Worm (Caenorhabditis elegans): ENCODE results near the gene mex-6.

mex-6 gene

ce11 chrII:9544386-9544785 lies 20.4 kb downstream of the mex-6 start, which contains the start of gene sra-7:
TSS of gene sra-7 (plus strand) at chrII:9544686.
- TF ChIP-seq lim-6 (tag; optimal IDR thresholded peaks at IDR 0.05) (no peak), ceh-48 (tag; optimal IDR thresholded peaks at IDR 0.05) (no peak), T23F11.4 (GFP tag; optimal IDR thresholded peaks at IDR 0.05) (no peak), sdc-2 (tag; optimal IDR thresholded peaks at IDR 0.05) (no peak), mec-3 (tag; optimal IDR thresholded peaks at IDR 0.05; ENCODE audit: borderline replicate concordance) (no peak), tbx-7 (tag; optimal IDR thresholded peaks at IDR 0.05) (no peak), K09A11.1 (tag; optimal IDR thresholded peaks at IDR 0.05; ENCODE audit: insufficient read depth) (no peak), ceh-22 (tag; optimal IDR thresholded peaks at IDR 0.05) (no peak), ceh-34 (tag; optimal IDR thresholded peaks at IDR 0.05) (no peak), fkh-6 (tag; optimal IDR thresholded peaks at IDR 0.05) (no peak), C08G9.2 (tag; optimal IDR thresholded peaks at IDR 0.05) (no peak), tbx-2 (tag; optimal IDR thresholded peaks at IDR 0.05) (no peak), pqm-1 (tag; optimal IDR thresholded peaks at IDR 0.05) (no peak), ceh-6 (GFP tag; optimal IDR thresholded peaks at IDR 0.05) (no peak), gmeb-2 (tag; optimal IDR thresholded peaks at IDR 0.05) (no peak), hlh-15 (tag; optimal IDR thresholded peaks at IDR 0.05) (no peak), dve-1 (tag; optimal IDR thresholded peaks at IDR 0.05) (no peak), ets-4 (tag; optimal IDR thresholded peaks at IDR 0.05) (no peak), ama-1 (optimal IDR thresholded peaks at IDR 0.05) (no peak), nhr-11 (tag; optimal IDR thresholded peaks at IDR 0.05) (no peak)

ce11 chrII:9550718-9551117 lies 26.7 kb downstream of the mex-6 start, which contains the start of gene sra-6:
TSS of gene sra-6 (minus strand) at chrII:9550818.
- TF ChIP-seq ceh-24 (tag; optimal IDR thresholded peaks at IDR 0.05) (no peak), pha-2 (tag; optimal IDR thresholded peaks at IDR 0.05) (no peak), sdc-2 (tag; optimal IDR thresholded peaks at IDR 0.05) (no peak), sox-4 (tag; optimal IDR thresholded peaks at IDR 0.05) (no peak), pha-4 (tag; optimal IDR thresholded peaks at IDR 0.05) (no peak), ceh-6 (GFP tag; optimal IDR thresholded peaks at IDR 0.05) (no peak), dmd-4 (tag; optimal IDR thresholded peaks at IDR 0.05; ENCODE audit: borderline replicate concordance) (no peak), mec-3 (tag; optimal IDR thresholded peaks at IDR 0.05; ENCODE audit: borderline replicate concordance) (no peak), elt-4 (tag; optimal IDR thresholded peaks at IDR 0.05) (no peak), hlh-6 (tag; optimal IDR thresholded peaks at IDR 0.05) (no peak), tbx-2 (tag; optimal IDR thresholded peaks at IDR 0.05) (no peak), fkh-6 (tag; optimal IDR thresholded peaks at IDR 0.05) (no peak), ceh-31 (tag; optimal IDR thresholded peaks at IDR 0.05) (no peak), ref-2 (tag; optimal IDR thresholded peaks at IDR 0.05) (no peak), ttx-3 (tag; optimal IDR thresholded peaks at IDR 0.05) (no peak), ets-4 (tag; optimal IDR thresholded peaks at IDR 0.05) (no peak), ceh-34 (tag; optimal IDR thresholded peaks at IDR 0.05) (no peak), pax-1 (tag; optimal IDR thresholded peaks at IDR 0.05) (no peak), syd-9 (tag; optimal IDR thresholded peaks at IDR 0.05) (no peak)

DNA sequence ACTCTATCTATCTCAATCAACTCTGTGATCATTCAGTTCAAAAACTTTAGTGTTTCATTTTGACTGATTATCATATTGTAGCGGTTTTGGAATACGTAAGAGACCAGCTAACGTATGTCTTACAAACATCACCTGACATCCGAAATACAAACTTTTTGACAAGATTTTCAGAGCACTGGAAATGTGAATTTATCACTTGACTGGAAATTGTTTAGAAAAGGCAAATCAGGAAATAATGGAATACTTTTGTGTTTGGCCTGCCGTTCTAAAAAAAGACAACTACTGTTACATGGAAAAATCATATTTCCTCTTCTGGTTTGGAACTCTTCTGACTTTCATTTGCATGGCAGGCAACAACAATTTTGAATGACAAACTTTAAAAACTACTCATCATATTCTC lies 27.6 kb downstream of the mex-6 start, which contains the start of gene F35H8.12:
F35H8.12 (plus strand) TSS at position 301 of the 400 bp plus-strand sequence.
- TF ChIP-seq ets-4 (tag; optimal IDR thresholded peaks at IDR 0.05): no peak
- no peak for TF ChIP-seq zip-5 (tag; optimal IDR thresholded peaks at IDR 0.05)
- TF ChIP-seq che-1 (tag; optimal IDR thresholded peaks at IDR 0.05): no peak
- TF ChIP-seq ceh-9 (tag; optimal IDR thresholded peaks at IDR 0.05): no peak
- TF ChIP-seq sdc-2 (tag; optimal IDR thresholded peaks at IDR 0.05): no peak
- TF ChIP-seq gmeb-2 (tag; optimal IDR thresholded peaks at IDR 0.05): no peak
- TF ChIP-seq ztf-16 (tag; optimal IDR thresholded peaks at IDR 0.05): no peak
- TF ChIP-seq lim-6 (tag; optimal IDR thresholded peaks at IDR 0.05): no peak
- no peak for TF ChIP-seq ceh-34 (tag; optimal IDR thresholded peaks at IDR 0.05)
- TF ChIP-seq fkh-6 (tag; optimal IDR thresholded peaks at IDR 0.05): no peak
- no peak for TF ChIP-seq nhr-232 (tag; optimal IDR thresholded peaks at IDR 0.05)
- no peak for TF ChIP-seq ceh-24 (tag; optimal IDR thresholded peaks at IDR 0.05)
- TF ChIP-seq pha-4 (tag; optimal IDR thresholded peaks at IDR 0.05): no peak
- no peak for TF ChIP-seq C08G9.2 (tag; optimal IDR thresholded peaks at IDR 0.05)
- TF ChIP-seq syd-9 (tag; optimal IDR thresholded peaks at IDR 0.05): no peak
- no peak for TF ChIP-seq T23F11.4 (GFP tag; optimal IDR thresholded peaks at IDR 0.05)

ce11 chrII:9553179-9553578 lies 29.2 kb downstream of the mex-6 start, which contains the start of gene F35H8.1:
TSS of gene F35H8.1 (minus strand) at chrII:9553279.
- TF ChIP-seq npax-4 (tag; optimal IDR thresholded peaks at IDR 0.05): no peak

Data from whole organism, late embryonic.